Worm (Caenorhabditis elegans) whole organism, mixed stage, embryonic: ENCODE results near the gene dgtr-1.

Experiments
- bed-3 ChIP-seq: fragments of 200-800 bp; sonication (Bioruptor generic); optimal IDR thresholded peaks from 3 replicates; lab custom pipeline; 2018; ENCODE audit warnings: mild to moderate bottlenecking, missing genetic modification characterization, moderate library complexity, missing compliant biosample characterization
- blmp-1 ChIP-seq: fragments of 150-350 bp; optimal IDR thresholded peaks from 2 replicates; lab custom pipeline; 2014; ENCODE audit warnings: missing biosample characterization, missing genetic modification characterization
- ceh-83 ChIP-seq: fragments of 200-800 bp; sonication (Bioruptor generic); optimal IDR thresholded peaks from 2 replicates; lab custom pipeline; 2018; ENCODE audit warnings: mild to moderate bottlenecking, missing genetic modification characterization, missing compliant biosample characterization
- ces-1 ChIP-seq: fragments of 150-350 bp; optimal IDR thresholded peaks from 2 replicates; lab custom pipeline; 2014; ENCODE audit warnings: missing biosample characterization, missing genetic modification reagents, missing genetic modification characterization
- cnd-1 ChIP-seq: fragments of 200-800 bp; sonication (Bioruptor generic); optimal IDR thresholded peaks from 2 replicates; lab custom pipeline; 2018; ENCODE audit warnings: mild to moderate bottlenecking, missing genetic modification characterization, missing compliant biosample characterization
- drap-1 ChIP-seq: fragments of 200-800 bp; sonication (Bioruptor generic); optimal IDR thresholded peaks from 3 replicates; lab custom pipeline; 2018; ENCODE audit warnings: mild to moderate bottlenecking, missing genetic modification characterization, missing compliant biosample characterization
- elt-3 ChIP-seq: fragments of 150-350 bp; optimal IDR thresholded peaks from 2 replicates; lab custom pipeline; 2014; ENCODE audit warnings: missing biosample characterization, missing genetic modification characterization
- flh-1 ChIP-seq: fragments of 200-800 bp; sonication (Bioruptor generic); optimal IDR thresholded peaks from 2 replicates; lab custom pipeline; 2018; ENCODE audit warnings: mild to moderate bottlenecking, missing genetic modification characterization, moderate library complexity, missing compliant biosample characterization
- hlh-1 ChIP-seq: fragments of 150-350 bp; optimal IDR thresholded peaks from 2 replicates; lab custom pipeline; 2014; ENCODE audit warnings: missing biosample characterization, missing genetic modification reagents, missing genetic modification characterization
- lin-13 ChIP-seq: fragments of 150-350 bp; optimal IDR thresholded peaks from 2 replicates; lab custom pipeline; 2014; ENCODE audit warnings: missing biosample characterization, missing genetic modification characterization
- lin-32 ChIP-seq: fragments of 200-800 bp; sonication (Bioruptor generic); optimal IDR thresholded peaks from 2 replicates; lab custom pipeline; 2018; ENCODE audit warnings: mild to moderate bottlenecking, missing genetic modification characterization, missing compliant biosample characterization
- lsy-2 ChIP-seq: fragments of 150-350 bp; optimal IDR thresholded peaks from 2 replicates; lab custom pipeline; 2014; ENCODE audit warnings: missing biosample characterization, missing genetic modification characterization
- mab-5 ChIP-seq: fragments of 150-350 bp; optimal IDR thresholded peaks from 2 replicates; lab custom pipeline; 2014; ENCODE audit warnings: missing biosample characterization, missing genetic modification characterization
- mep-1 ChIP-seq: fragments of 150-350 bp; optimal IDR thresholded peaks from 2 replicates; lab custom pipeline; 2017; ENCODE audit warnings: missing biosample characterization, missing genetic modification reagents, missing genetic modification characterization, inconsistent platforms
- nhr-12 ChIP-seq: fragments of 150-350 bp; optimal IDR thresholded peaks from 2 replicates; lab custom pipeline; 2014; ENCODE audit warnings: missing biosample characterization, missing genetic modification characterization
- nhr-2 ChIP-seq: fragments of 150-350 bp; optimal IDR thresholded peaks from 2 replicates; lab custom pipeline; 2014; ENCODE audit warnings: missing biosample characterization, missing genetic modification characterization
- nhr-237 ChIP-seq: fragments of 150-350 bp; optimal IDR thresholded peaks from 2 replicates; lab custom pipeline; 2014; ENCODE audit warnings: missing biosample characterization, missing genetic modification characterization
- nhr-28 ChIP-seq: fragments of 150-350 bp; optimal IDR thresholded peaks from 2 replicates; lab custom pipeline; 2014; ENCODE audit warnings: missing biosample characterization, missing genetic modification characterization
- nhr-76 ChIP-seq: sonication (generic microtip); optimal IDR thresholded peaks from 2 replicates; lab custom pipeline; 2017; ENCODE audit warnings: missing biosample characterization, missing genetic modification characterization
- pha-4 ChIP-seq: fragments of 150-350 bp; optimal IDR thresholded peaks from 2 replicates; lab custom pipeline; 2018; ENCODE audit warnings: missing biosample characterization, missing genetic modification reagents, missing genetic modification characterization
- snpc-4 ChIP-seq: fragments of 150-350 bp; optimal IDR thresholded peaks from 2 replicates; lab custom pipeline; 2014; ENCODE audit warnings: missing biosample characterization, missing genetic modification characterization
- sptf-1 ChIP-seq: sonication (generic microtip); optimal IDR thresholded peaks from 2 replicates; lab custom pipeline; 2017; ENCODE audit warnings: mild to moderate bottlenecking, missing genetic modification characterization, moderate library complexity, missing compliant biosample characterization
- tbx-8 ChIP-seq: fragments of 200-800 bp; sonication (Bioruptor generic); optimal IDR thresholded peaks from 2 replicates; lab custom pipeline; 2018; ENCODE audit warnings: mild to moderate bottlenecking, missing genetic modification characterization, moderate library complexity, missing compliant biosample characterization
- unc-120 ChIP-seq: sonication (generic microtip); optimal IDR thresholded peaks from 2 replicates; lab custom pipeline; 2017; ENCODE audit warnings: missing genetic modification characterization, missing compliant biosample characterization; ENCODE audit not compliant: poor library complexity, severe bottlenecking
- unc-39 ChIP-seq: fragments of 150-350 bp; optimal IDR thresholded peaks from 2 replicates; lab custom pipeline; 2014; ENCODE audit warnings: missing biosample characterization, missing genetic modification characterization
- unc-62 ChIP-seq: fragments of 150-350 bp; optimal IDR thresholded peaks from 2 replicates; lab custom pipeline; 2014; ENCODE audit warnings: missing biosample characterization, missing genetic modification reagents, missing genetic modification characterization
- zip-8 ChIP-seq: fragments of 150-350 bp; optimal IDR thresholded peaks from 2 replicates; lab custom pipeline; 2014; ENCODE audit warnings: missing biosample characterization, missing genetic modification characterization
- ztf-11 ChIP-seq: fragments of 150-350 bp; optimal IDR thresholded peaks from 2 replicates; lab custom pipeline; 2014; ENCODE audit warnings: missing biosample characterization, missing genetic modification characterization

dgtr-1 gene

DNA sequence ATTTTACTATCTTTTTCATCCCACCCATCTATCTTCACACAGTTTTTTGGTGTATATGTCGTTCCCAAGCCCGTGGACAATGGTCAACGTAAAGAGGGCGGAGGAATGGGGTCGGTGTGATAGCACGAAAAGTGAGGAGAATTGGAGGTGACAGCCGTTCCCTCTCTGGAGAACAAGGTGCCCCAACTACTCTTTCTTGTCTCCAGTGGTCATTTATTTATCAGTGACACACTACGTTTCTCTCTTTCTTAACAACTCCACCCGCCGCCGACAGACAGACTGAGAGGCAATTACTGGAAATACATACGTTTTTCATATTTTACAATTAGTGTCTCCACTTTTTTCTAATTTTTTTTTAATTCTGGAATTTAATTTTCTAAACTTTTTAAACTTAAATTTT lies 40.0 kb upstream of the dgtr-1 start:
- TF ChIP-seq hlh-1 (tag; lab: Kevin White, UChicago) (peak; percentile 66), ztf-11 (no peak), unc-62 (GFP tag; lab: Kevin White, UChicago) (peak; percentile 3)

DNA sequence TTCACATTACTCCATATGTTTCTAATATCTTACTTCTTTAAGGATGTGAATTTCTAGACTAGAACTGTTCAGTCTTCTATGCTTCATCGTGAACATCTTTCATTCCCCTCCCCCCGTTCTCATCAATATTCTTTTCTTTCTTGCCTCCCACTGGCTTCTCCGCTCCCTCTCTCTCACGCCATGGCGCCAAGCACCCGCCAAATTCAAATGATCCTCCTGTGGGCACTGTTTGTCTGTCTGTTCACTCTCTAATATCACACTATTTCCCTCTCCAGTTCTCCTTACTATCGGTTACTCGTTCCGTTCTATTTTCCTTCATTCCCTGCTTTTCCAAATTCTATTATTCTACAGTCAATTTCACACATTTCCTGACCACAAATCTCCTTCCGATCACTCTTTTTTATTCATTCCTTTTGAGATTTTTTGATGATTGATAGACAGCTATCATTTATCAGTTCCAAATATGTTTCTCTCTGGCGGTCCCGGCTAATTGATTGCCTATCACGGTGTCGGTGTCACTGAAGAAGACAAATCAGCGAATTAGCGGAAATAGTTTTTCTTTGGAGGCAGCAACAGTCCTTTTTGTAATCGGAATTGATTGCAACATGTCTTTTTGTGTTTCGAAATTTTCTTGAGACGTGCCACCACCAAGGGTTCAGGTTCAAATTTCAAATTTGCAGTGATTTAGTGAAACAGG lies 38.5 kb upstream of the dgtr-1 start:
- no peak for TF ChIP-seq blmp-1
- TF ChIP-seq, all 35 proteins: peak for 0

DNA sequence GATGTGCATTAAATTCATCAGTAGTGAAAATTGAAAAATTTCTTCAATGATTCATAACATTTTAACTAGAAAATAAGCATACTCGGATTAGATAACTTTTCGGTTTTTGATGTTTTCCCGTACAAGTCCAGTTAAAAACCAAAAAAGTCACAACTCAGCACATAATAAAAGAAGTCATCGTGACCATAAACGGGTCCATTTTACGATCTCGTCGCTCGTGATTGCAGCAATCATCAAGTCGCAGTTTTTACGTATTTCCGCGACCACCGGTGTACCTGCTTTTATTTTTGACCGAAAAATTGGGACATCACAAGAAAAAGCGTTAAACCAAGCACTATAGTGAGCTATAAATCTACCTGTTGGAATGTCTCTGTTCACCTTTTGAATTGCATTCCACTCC lies 35.7 kb upstream of the dgtr-1 start:
- TF ChIP-seq sptf-1 (tag; lab: Kevin White, UChicago) (no peak), pha-4 (tag; lab: Kevin White, UChicago) (no peak), bed-3 (no peak), tbx-8 (GFP tag; lab: Kevin White, UChicago) (no peak), nhr-28 (tag; lab: Kevin White, UChicago) (no peak), nhr-2 (tag; lab: Kevin White, UChicago) (no peak), unc-120 (tag; lab: Kevin White, UChicago) (no peak), nhr-237 (tag; lab: Kevin White, UChicago) (no peak), ceh-83 (GFP tag; lab: Kevin White, UChicago) (no peak)

DNA sequence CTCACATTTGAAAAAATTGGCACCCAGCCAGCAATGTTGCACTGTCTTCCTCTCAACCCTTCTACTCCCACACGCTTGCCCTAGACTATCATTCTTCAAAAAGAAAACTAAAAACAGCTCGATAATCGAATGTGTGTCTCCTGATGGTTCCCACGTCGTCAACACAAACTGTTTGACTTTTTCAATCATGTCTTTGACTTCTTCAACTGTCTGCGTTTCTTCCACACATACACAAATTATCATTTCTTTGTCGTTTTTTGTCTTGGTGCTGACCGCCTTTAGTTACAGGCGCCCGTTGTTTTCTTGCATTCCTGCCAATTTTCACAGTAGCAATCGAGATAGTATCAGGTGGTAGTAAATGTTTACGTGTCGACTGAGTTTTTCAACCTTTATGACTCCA lies 34.3 kb upstream of the dgtr-1 start:
- TF ChIP-seq ces-1 (GFP tag; lab: Kevin White, UChicago) (no peak), unc-120 (tag; lab: Kevin White, UChicago) (no peak), sptf-1 (tag; lab: Kevin White, UChicago) (no peak)

DNA sequence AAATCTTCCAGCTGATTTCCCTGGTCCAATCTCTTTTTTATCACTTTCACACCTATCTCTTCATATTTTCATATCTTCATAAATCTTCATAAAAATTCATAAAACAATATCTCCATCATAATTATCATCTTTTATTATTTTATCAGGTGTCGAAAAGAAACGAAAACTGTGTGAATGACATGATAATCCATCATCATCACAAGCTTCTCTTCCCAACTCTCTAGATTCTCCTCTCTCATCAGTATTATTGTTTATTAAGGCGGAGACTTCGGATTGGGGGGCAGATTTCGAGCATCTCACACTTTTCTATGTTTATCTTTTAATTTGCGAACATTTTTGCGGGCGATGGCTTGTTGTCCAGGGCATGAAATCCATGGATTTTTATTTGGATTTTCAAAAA lies 32.7 kb upstream of the dgtr-1 start:
- no peak for TF ChIP-seq tbx-8 (GFP tag; lab: Kevin White, UChicago)
- TF ChIP-seq lsy-2 (tag; lab: Kevin White, UChicago), result no peak
- TF ChIP-seq ceh-83 (GFP tag; lab: Kevin White, UChicago), result no peak
- TF ChIP-seq bed-3, result no peak
- peak; percentile 65 for TF ChIP-seq unc-62 (GFP tag; lab: Kevin White, UChicago)
- TF ChIP-seq hlh-1 (tag; lab: Kevin White, UChicago), result no peak

DNA sequence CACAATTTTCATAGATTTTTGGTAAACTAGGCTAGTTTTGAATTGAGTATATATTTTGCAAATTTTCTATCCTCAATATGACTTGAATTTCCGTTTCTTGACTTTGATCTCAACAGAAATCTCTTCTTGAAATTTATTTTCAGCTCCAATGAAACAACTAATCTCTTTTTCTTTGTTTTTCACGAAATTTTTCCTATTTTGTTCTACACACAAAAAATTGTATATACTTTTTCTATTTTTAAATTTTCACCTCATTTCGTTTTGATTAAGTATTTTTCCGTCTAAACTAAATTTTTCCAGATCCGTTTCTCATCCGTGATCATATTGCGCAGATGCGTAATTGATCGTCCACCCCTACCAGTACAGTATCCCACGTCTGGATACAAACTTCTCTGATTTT lies 32.1 kb upstream of the dgtr-1 start, which contains the start of gene unc-83:
Gene unc-83 (plus strand): TSS at position 301 of the 400 bp plus-strand sequence.
- TF ChIP-seq nhr-76 (tag; lab: Kevin White, UChicago), result no peak
- TF ChIP-seq drap-1 (GFP tag; lab: Kevin White, UChicago), result no peak
- TF ChIP-seq sptf-1 (tag; lab: Kevin White, UChicago), result no peak
- TF ChIP-seq lsy-2 (tag; lab: Kevin White, UChicago), result no peak
- TF ChIP-seq lin-13, result no peak
- no peak for TF ChIP-seq cnd-1
- no peak for TF ChIP-seq unc-120 (tag; lab: Kevin White, UChicago)
- no peak for TF ChIP-seq elt-3 (tag; lab: Kevin White, UChicago)
- no peak for TF ChIP-seq mep-1 (tag; lab: Kevin White, UChicago)
- no peak for TF ChIP-seq nhr-28 (tag; lab: Kevin White, UChicago)
- no peak for TF ChIP-seq tbx-8 (GFP tag; lab: Kevin White, UChicago)
- TF ChIP-seq nhr-12 (tag; lab: Kevin White, UChicago), result no peak

DNA sequence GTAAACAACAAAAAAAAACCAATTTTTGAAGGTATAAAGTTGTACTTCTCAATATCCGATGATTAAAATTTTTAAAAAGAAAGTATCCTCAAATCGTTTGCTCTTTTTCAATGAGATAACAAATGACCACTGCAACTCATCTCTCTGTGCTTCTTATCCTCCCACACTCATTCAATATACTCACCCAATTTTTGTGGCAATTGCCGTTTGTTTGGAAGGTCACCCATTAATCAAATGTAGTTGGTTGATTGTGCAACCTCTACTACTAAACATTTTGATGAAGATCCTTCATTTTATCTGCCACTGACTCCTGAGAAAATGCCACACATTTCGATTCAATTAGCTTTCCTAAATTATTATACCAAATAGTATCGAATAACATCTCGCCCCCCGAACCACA lies 29.2 kb upstream of the dgtr-1 start:
- no peak for TF ChIP-seq elt-3 (tag; lab: Kevin White, UChicago)
- TF ChIP-seq ceh-83 (GFP tag; lab: Kevin White, UChicago), result no peak
- no peak for TF ChIP-seq mab-5 (tag; lab: Kevin White, UChicago)
- no peak for TF ChIP-seq unc-120 (tag; lab: Kevin White, UChicago)
- no peak for TF ChIP-seq lin-13
- TF ChIP-seq snpc-4 (tag; lab: Kevin White, UChicago), result no peak
- no peak for TF ChIP-seq zip-8
- no peak for TF ChIP-seq mep-1 (tag; lab: Kevin White, UChicago)
- no peak for TF ChIP-seq flh-1 (GFP tag; lab: Kevin White, UChicago)
- TF ChIP-seq unc-39, result no peak
- no peak for TF ChIP-seq lsy-2 (tag; lab: Kevin White, UChicago)
- no peak for TF ChIP-seq lin-32 (GFP tag; lab: Kevin White, UChicago)
- TF ChIP-seq, all 35 proteins: peak for 0
